Fruit fly (Drosophila melanogaster): ENCODE data around the gene CG3213.

dm6 chr2L:3493475-3493874 lies 26.0 kb downstream of the CG3213 start:
- TF ChIP-seq fru (GFP tag; optimal IDR thresholded peaks at IDR 0.05), result no peak
- no peak for TF ChIP-seq Rel (GFP tag; optimal IDR thresholded peaks at IDR 0.05)
- no peak for TF ChIP-seq Rel (tag; optimal IDR thresholded peaks at IDR 0.05)
- TF ChIP-seq tai (GFP tag; optimal IDR thresholded peaks at IDR 0.05), result no peak
- TF ChIP-seq lola (GFP tag; optimal IDR thresholded peaks at IDR 0.05), result no peak
- TF ChIP-seq usp (GFP tag; optimal IDR thresholded peaks at IDR 0.05), result no peak
- TF ChIP-seq psq (GFP tag; optimal IDR thresholded peaks at IDR 0.05), result no peak
- TF ChIP-seq Mio (GFP tag; optimal IDR thresholded peaks at IDR 0.05), result no peak
- TF ChIP-seq CrebA (GFP tag; optimal IDR thresholded peaks at IDR 0.05; ENCODE audit: borderline replicate concordance), result no peak
- TF ChIP-seq Dfd (GFP tag; optimal IDR thresholded peaks at IDR 0.05), result no peak
- TF ChIP-seq brk (GFP tag; optimal IDR thresholded peaks at IDR 0.05), result no peak
- TF ChIP-seq woc (GFP tag; optimal IDR thresholded peaks at IDR 0.05), result no peak
- TF ChIP-seq Sp1 (GFP tag; optimal IDR thresholded peaks at IDR 0.05), result no peak

All from whole organism, wandering third instar larva.